Fruit fly (Drosophila melanogaster): ENCODE results near the gene CG17249.

dm6 chr3L:1679394-1679793 is 32.1 kb upstream of the CG17249 start:
- TF ChIP-seq usp (GFP tag; optimal IDR thresholded peaks at IDR 0.05) (no peak), pan (optimal IDR thresholded peaks at IDR 0.05) (no peak)
